Worm (Caenorhabditis elegans) whole organism, L2 larva: ENCODE measurements around the gene C17H11.4.

ENCODE experiments used
- aly-2 ChIP-seq: fragments of 150-350 bp; optimal IDR thresholded peaks from 2 replicates; lab custom pipeline; 2014; ENCODE audit warnings: missing biosample characterization, missing genetic modification characterization
- ama-1 ChIP-seq: fragments of 150-350 bp; optimal IDR thresholded peaks from 2 replicates; lab custom pipeline; 2018; ENCODE audit warnings: inconsistent platforms
- egl-27 ChIP-seq: sonication (generic microtip); optimal IDR thresholded peaks from 3 replicates; lab custom pipeline; 2017; ENCODE audit warnings: missing biosample characterization, missing genetic modification reagents, missing genetic modification characterization
- lin-39 ChIP-seq: fragments of 150-350 bp; optimal IDR thresholded peaks from 2 replicates; lab custom pipeline; 2014; ENCODE audit warnings: missing biosample characterization, missing genetic modification reagents, missing genetic modification characterization
- nhr-11 ChIP-seq: fragments of 150-350 bp; optimal IDR thresholded peaks from 2 replicates; lab custom pipeline; 2014; ENCODE audit warnings: missing biosample characterization, missing genetic modification characterization
- nhr-12 ChIP-seq: fragments of 150-350 bp; optimal IDR thresholded peaks from 2 replicates; lab custom pipeline; 2014; ENCODE audit warnings: missing biosample characterization, missing genetic modification characterization
- nhr-23 ChIP-seq: fragments of 150-350 bp; optimal IDR thresholded peaks from 2 replicates; lab custom pipeline; 2014; ENCODE audit warnings: missing biosample characterization, missing genetic modification reagents, missing genetic modification characterization
- nhr-25 ChIP-seq: fragments of 150-350 bp; sonication (generic microtip); optimal IDR thresholded peaks from 3 replicates; lab custom pipeline; 2014; ENCODE audit warnings: missing biosample characterization, missing genetic modification characterization
- nhr-77 ChIP-seq: fragments of 150-350 bp; optimal IDR thresholded peaks from 2 replicates; lab custom pipeline; 2014; ENCODE audit warnings: missing biosample characterization, missing genetic modification characterization
- snpc-4 ChIP-seq: fragments of 150-350 bp; optimal IDR thresholded peaks from 2 replicates; lab custom pipeline; 2014; ENCODE audit warnings: missing biosample characterization, missing genetic modification characterization
- zag-1 ChIP-seq: fragments of 150-350 bp; optimal IDR thresholded peaks from 2 replicates; lab custom pipeline; 2014; ENCODE audit warnings: missing biosample characterization, missing genetic modification characterization
- ztf-1 ChIP-seq: fragments of 200-800 bp; sonication (Bioruptor generic); conservative IDR thresholded peaks from 2 replicates; pipeline ENCODE4 v1.3.6; 2022; ENCODE audit warnings: missing genetic modification characterization, missing compliant biosample characterization
- ztf-11 ChIP-seq: sonication (generic microtip); optimal IDR thresholded peaks from 2 replicates; lab custom pipeline; 2017; ENCODE audit warnings: missing biosample characterization, missing genetic modification characterization

ce11 chrX:8185037-8185436 lies 3.6 kb upstream of the C17H11.4 start, which contains the start of gene C17H11.5:
- no peak for TF ChIP-seq nhr-77 (tag; lab: Kevin White, UChicago)
- TF ChIP-seq snpc-4 (tag; lab: Kevin White, UChicago) = no peak
- TF ChIP-seq zag-1 = no peak
- no peak for TF ChIP-seq nhr-11 (tag; lab: Kevin White, UChicago)
- TF ChIP-seq egl-27 (tag; lab: Kevin White, UChicago) = no peak
- TF ChIP-seq lin-39 (tag; lab: Kevin White, UChicago) = no peak
- TF ChIP-seq aly-2 (tag; lab: Kevin White, UChicago) = no peak
- TF ChIP-seq nhr-25 = no peak
- no peak for TF ChIP-seq ama-1
- TF ChIP-seq ztf-1 (GFP tag; lab: Robert Waterston, UW) = no peak
- TF ChIP-seq nhr-12 = no peak
- TF ChIP-seq ztf-11 (tag; lab: Kevin White, UChicago) = no peak
- no peak for TF ChIP-seq nhr-23 (tag; lab: Kevin White, UChicago)
